Worm (Caenorhabditis elegans) whole organism, L4 larva: ENCODE measurements around the gene F02H6.3.
A peak's percentile ranks its signal among the peaks of the same experiment; 100 is the strongest.

ENCODE experiments used
- F10B5.3 ChIP-seq: sonication (generic microtip); optimal IDR thresholded peaks from 2 replicates; lab custom pipeline; 2016; ENCODE audit warnings: mild to moderate bottlenecking, missing genetic modification characterization, missing compliant biosample characterization
- F49E8.2 ChIP-seq: sonication (generic microtip); optimal IDR thresholded peaks from 2 replicates; lab custom pipeline; 2016; ENCODE audit warnings: missing compliant biosample characterization, mild to moderate bottlenecking, missing genetic modification characterization, borderline replicate concordance
- R02D3.7 ChIP-seq: fragments of 150-350 bp; sonication (generic microtip); optimal IDR thresholded peaks from 3 replicates; lab custom pipeline; 2014; ENCODE audit warnings: missing biosample characterization, missing genetic modification characterization
- Y75B8A.6 ChIP-seq: fragments of 200-800 bp; sonication (Bioruptor generic); IDR thresholded peaks from 2 replicates; pipeline ENCODE4 v1.3.6; 2022; ENCODE audit warnings: missing genetic modification reagents, missing genetic modification characterization, missing compliant biosample characterization
- ZK337.2 ChIP-seq: fragments of 200-800 bp; sonication (Bioruptor generic); IDR thresholded peaks from 2 replicates; pipeline ENCODE4 v1.3.6; 2022; ENCODE audit warnings: missing genetic modification reagents, missing genetic modification characterization, missing compliant biosample characterization
- aha-1 ChIP-seq: fragments of 150-350 bp; peaks from one replicate; lab custom pipeline; 2014; ENCODE audit warnings: missing biosample characterization, missing genetic modification characterization
- ama-1 ChIP-seq: fragments of 150-350 bp; optimal IDR thresholded peaks from 2 replicates; lab custom pipeline; 2014; ENCODE audit warnings: inconsistent platforms, mixed read lengths
- ceh-32 ChIP-seq: sonication (generic microtip); optimal IDR thresholded peaks from 2 replicates; lab custom pipeline; 2016; ENCODE audit warnings: mild to moderate bottlenecking, missing genetic modification characterization, missing compliant biosample characterization; ENCODE audit not compliant: poor library complexity
- ceh-62 ChIP-seq: sonication (generic microtip); optimal IDR thresholded peaks from 2 replicates; lab custom pipeline; 2017; ENCODE audit warnings: missing biosample characterization, missing genetic modification characterization
- cey-2 ChIP-seq: sonication (generic microtip); optimal IDR thresholded peaks from 3 replicates; lab custom pipeline; 2017; ENCODE audit warnings: missing genetic modification characterization, mild to moderate bottlenecking, missing compliant biosample characterization, antibody characterized with exemption, borderline replicate concordance; ENCODE audit not compliant: insufficient read depth
- ctbp-1 ChIP-seq: fragments of 200-800 bp; sonication (Bioruptor generic); IDR thresholded peaks from 2 replicates; pipeline ENCODE4 v1.3.6; 2022; ENCODE audit warnings: missing genetic modification reagents, missing genetic modification characterization, missing compliant biosample characterization
- daf-19 ChIP-seq: fragments of 200-800 bp; sonication (Bioruptor generic); conservative IDR thresholded peaks from 2 replicates; pipeline ENCODE4 v1.3.6; 2022; ENCODE audit warnings: missing genetic modification characterization, missing compliant biosample characterization
- daf-8 ChIP-seq: fragments of 200-800 bp; sonication (Bioruptor generic); IDR thresholded peaks from 2 replicates; pipeline ENCODE4 v1.3.6; 2022; ENCODE audit warnings: missing genetic modification characterization, missing compliant biosample characterization
- dmd-6 ChIP-seq: fragments of 200-800 bp; sonication (Bioruptor generic); IDR thresholded peaks from 2 replicates; pipeline ENCODE4 v1.3.6; 2022; ENCODE audit warnings: missing genetic modification reagents, missing genetic modification characterization, missing compliant biosample characterization
- dpl-1 ChIP-seq: fragments of 150-350 bp; optimal IDR thresholded peaks from 2 replicates; lab custom pipeline; 2014; ENCODE audit warnings: missing biosample characterization, missing genetic modification reagents, missing genetic modification characterization
- duxl-1 ChIP-seq: sonication (generic microtip); optimal IDR thresholded peaks from 2 replicates; lab custom pipeline; 2016; ENCODE audit warnings: mild to moderate bottlenecking, missing genetic modification characterization, moderate library complexity, missing compliant biosample characterization; ENCODE audit not compliant: poor library complexity
- egl-27 ChIP-seq: sonication (generic microtip); optimal IDR thresholded peaks from 3 replicates; lab custom pipeline; 2017; ENCODE audit warnings: missing biosample characterization, missing genetic modification reagents, missing genetic modification characterization
- egl-43 ChIP-seq: fragments of 200-800 bp; sonication (Bioruptor generic); IDR thresholded peaks from 2 replicates; pipeline ENCODE4 v1.3.6; 2022; ENCODE audit warnings: missing genetic modification reagents, missing genetic modification characterization, missing compliant biosample characterization
- fkh-10 ChIP-seq: fragments of 150-350 bp; optimal IDR thresholded peaks from 2 replicates; lab custom pipeline; 2014; ENCODE audit warnings: missing biosample characterization, missing genetic modification reagents, missing genetic modification characterization
- hlh-30 ChIP-seq: sonication (generic microtip); optimal IDR thresholded peaks from 2 replicates; lab custom pipeline; 2017; ENCODE audit warnings: antibody characterized with exemption, mild to moderate bottlenecking, missing genetic modification characterization, missing compliant biosample characterization; ENCODE audit not compliant: insufficient read depth
- hmg-1.1 ChIP-seq: fragments of 200-800 bp; sonication (Bioruptor generic); IDR thresholded peaks from 2 replicates; pipeline ENCODE4 v1.3.6; 2022; ENCODE audit warnings: missing genetic modification reagents, missing genetic modification characterization, missing compliant biosample characterization
- lin-15B ChIP-seq: fragments of 150-350 bp; sonication (generic microtip); optimal IDR thresholded peaks from 3 replicates; lab custom pipeline; 2014; ENCODE audit warnings: missing biosample characterization, missing genetic modification characterization
- lin-29 ChIP-seq: fragments of 200-800 bp; sonication (Bioruptor generic); IDR thresholded peaks from 2 replicates; pipeline ENCODE4 v1.3.6; 2022; ENCODE audit warnings: missing genetic modification reagents, missing genetic modification characterization, missing compliant biosample characterization
- lin-39 ChIP-seq: fragments of 150-350 bp; optimal IDR thresholded peaks from 2 replicates; lab custom pipeline; 2014; ENCODE audit warnings: missing biosample characterization, missing genetic modification reagents, missing genetic modification characterization
- madf-5 ChIP-seq, 2 experiments: fragments of 200-800 bp; sonication (Bioruptor generic); IDR thresholded peaks; 2 replicates each; pipeline ENCODE4 v1.3.6; 2022; ENCODE audit warnings: missing compliant biosample characterization in 2 of 2, missing genetic modification characterization in 2 of 2
- madf-9 ChIP-seq: fragments of 200-800 bp; sonication (Bioruptor generic); conservative IDR thresholded peaks from 2 replicates; pipeline ENCODE4 v1.3.6; 2022; ENCODE audit warnings: missing genetic modification reagents, missing genetic modification characterization, missing compliant biosample characterization
- mdt-29 ChIP-seq: fragments of 200-800 bp; sonication (Bioruptor generic); IDR thresholded peaks from 2 replicates; pipeline ENCODE4 v1.3.6; 2022; ENCODE audit warnings: missing genetic modification reagents, missing genetic modification characterization, missing compliant biosample characterization
- mep-1 ChIP-seq: fragments of 150-350 bp; sonication (generic microtip); optimal IDR thresholded peaks from 3 replicates; lab custom pipeline; 2014; ENCODE audit warnings: missing biosample characterization, missing genetic modification characterization
- mxl-3 ChIP-seq: fragments of 200-800 bp; sonication (Bioruptor generic); optimal IDR thresholded peaks from 2 replicates; lab custom pipeline; 2018; ENCODE audit warnings: mild to moderate bottlenecking, missing genetic modification characterization, missing compliant biosample characterization
- nhr-102 ChIP-seq: sonication (generic microtip); optimal IDR thresholded peaks from 2 replicates; lab custom pipeline; 2016; ENCODE audit warnings: mild to moderate bottlenecking, missing genetic modification characterization, moderate library complexity, missing compliant biosample characterization
- nhr-11 ChIP-seq: fragments of 150-350 bp; optimal IDR thresholded peaks from 2 replicates; lab custom pipeline; 2014; ENCODE audit warnings: missing biosample characterization, missing genetic modification characterization
- nhr-25 ChIP-seq: sonication (generic microtip); optimal IDR thresholded peaks from 2 replicates; lab custom pipeline; 2017; ENCODE audit warnings: missing genetic modification characterization, mild to moderate bottlenecking, missing compliant biosample characterization, antibody characterized with exemption, moderate library complexity, borderline replicate concordance; ENCODE audit not compliant: insufficient read depth
- nhr-42 ChIP-seq: fragments of 200-800 bp; sonication (Bioruptor generic); IDR thresholded peaks from 2 replicates; pipeline ENCODE4 v1.3.6; 2022; ENCODE audit warnings: missing genetic modification characterization, missing compliant biosample characterization
- nhr-76 ChIP-seq: fragments of 150-350 bp; optimal IDR thresholded peaks from 2 replicates; lab custom pipeline; 2014; ENCODE audit warnings: missing biosample characterization, missing genetic modification characterization
- nhr-77 ChIP-seq: fragments of 150-350 bp; optimal IDR thresholded peaks from 2 replicates; lab custom pipeline; 2014; ENCODE audit warnings: missing biosample characterization, missing genetic modification characterization
- pha-4 ChIP-seq, 2 experiments: fragments of 150-350 bp in 1 of 2; fragments of 200-800 bp in 1 of 2; sonication (Bioruptor generic) in 1 of 2; IDR thresholded peaks in 1 of 2; optimal IDR thresholded peaks in 1 of 2; 2 replicates each; pipeline versions ENCODE4 v1.3.6 to Lab custom; 2014 to 2022; ENCODE audit warnings: missing genetic modification characterization in 2 of 2, missing genetic modification reagents in 2 of 2, missing biosample characterization in 1 of 2, missing compliant biosample characterization in 1 of 2
- pqm-1 ChIP-seq: sonication (generic microtip); optimal IDR thresholded peaks from 2 replicates; lab custom pipeline; 2017; ENCODE audit warnings: missing biosample characterization, missing genetic modification characterization
- saeg-2 ChIP-seq: fragments of 200-800 bp; sonication (Bioruptor generic); IDR thresholded peaks from 2 replicates; pipeline ENCODE4 v1.3.6; 2022; ENCODE audit warnings: missing genetic modification reagents, missing genetic modification characterization, missing compliant biosample characterization
- sdz-12 ChIP-seq: fragments of 200-800 bp; sonication (Bioruptor generic); optimal IDR thresholded peaks from 2 replicates; lab custom pipeline; 2018; ENCODE audit warnings: mild to moderate bottlenecking, missing genetic modification characterization, missing compliant biosample characterization
- set-16 ChIP-seq: fragments of 200-800 bp; sonication (Bioruptor generic); IDR thresholded peaks from 2 replicates; pipeline ENCODE4 v1.3.6; 2022; ENCODE audit warnings: missing genetic modification reagents, missing genetic modification characterization, missing compliant biosample characterization
- snpc-4 ChIP-seq: fragments of 150-350 bp; optimal IDR thresholded peaks from 2 replicates; lab custom pipeline; 2014; ENCODE audit warnings: missing biosample characterization, missing genetic modification characterization
- spr-1 ChIP-seq: sonication (generic microtip); optimal IDR thresholded peaks from 2 replicates; lab custom pipeline; 2016; ENCODE audit warnings: mild to moderate bottlenecking, missing genetic modification characterization, missing compliant biosample characterization
- spr-3 ChIP-seq: fragments of 200-800 bp; sonication (Bioruptor generic); optimal IDR thresholded peaks from 2 replicates; lab custom pipeline; 2018; ENCODE audit warnings: mild to moderate bottlenecking, missing genetic modification characterization, missing compliant biosample characterization
- tra-1 ChIP-seq: fragments of 200-800 bp; sonication (Bioruptor generic); IDR thresholded peaks from 2 replicates; pipeline ENCODE4 v1.3.6; 2022; ENCODE audit warnings: missing genetic modification reagents, missing genetic modification characterization, missing compliant biosample characterization
- unc-62 ChIP-seq, 3 experiments: fragments of 150-350 bp in 1 of 3; sonication (generic microtip); optimal IDR thresholded peaks in 2 of 3; peaks in 1 of 3; 1 replicate in 1 of 3; 2 replicates in 2 of 3; lab custom pipeline; 2014 to 2017; ENCODE audit warnings: missing biosample characterization in 3 of 3, missing genetic modification characterization in 3 of 3, missing genetic modification reagents in 3 of 3, missing genotype in 1 of 3
- zfp-2 ChIP-seq: sonication (generic microtip); optimal IDR thresholded peaks from 2 replicates; lab custom pipeline; 2016; ENCODE audit warnings: mild to moderate bottlenecking, missing genetic modification characterization, missing compliant biosample characterization
- zfp-3 ChIP-seq: fragments of 200-800 bp; sonication (Bioruptor generic); conservative IDR thresholded peaks from 2 replicates; pipeline ENCODE4 v1.3.6; 2022; ENCODE audit warnings: missing genetic modification reagents, missing genetic modification characterization, missing compliant biosample characterization
- zip-2 ChIP-seq: fragments of 150-350 bp; optimal IDR thresholded peaks from 2 replicates; lab custom pipeline; 2014; ENCODE audit warnings: missing biosample characterization, missing genetic modification characterization
- ztf-7 ChIP-seq: fragments of 150-350 bp; optimal IDR thresholded peaks from 2 replicates; lab custom pipeline; 2014; ENCODE audit warnings: missing biosample characterization, missing genetic modification characterization

Gene F02H6.3

ce11 chrIV:14224912-14225311 is 21.7 kb downstream of the F02H6.3 start (continued):
- TF ChIP-seq madf-9 (GFP tag; lab: Robert Waterston, UW) (peak; percentile 86), unc-62 (GFP tag; optimal IDR thresholded peaks at IDR 0.05 in 1 of 2; lab: Kevin White, UChicago) (peak in 1 of 2 experiments; percentile 20), unc-62 (tag; optimal IDR thresholded peaks at IDR 0.05; lab: Kevin White, UChicago) (no peak), Y75B8A.6 (peak; percentile 83; the same call in 1 of the 2 replicates), madf-5 (GFP tag; IDR thresholded peaks at IDR 0.05; lab: Robert Waterston, UW) (peak in 1 of 2 experiments; percentile 83; a peak in 2 of 4 replicates), nhr-42 (GFP tag; lab: Robert Waterston, UW) (peak; percentile 59; the same call in 1 of the 2 replicates), mep-1 (tag; lab: Kevin White, UChicago) (no peak), lin-15B (tag; lab: Kevin White, UChicago) (no peak), lin-39 (tag; lab: Kevin White, UChicago) (no peak), zfp-2 (tag; lab: Kevin White, UChicago) (no peak), saeg-2 (GFP tag; lab: Robert Waterston, UW) (no peak), ZK337.2 (peak; percentile 62; the same call in 1 of the 2 replicates), F10B5.3 (tag; lab: Kevin White, UChicago) (no peak), lin-29 (0 out of 2 replicates have a peak, but pooled peaks have one; percentile 16), ztf-7 (peak; percentile 76), mxl-3 (GFP tag; lab: Kevin White, UChicago) (peak; percentile 34), nhr-76 (tag; lab: Kevin White, UChicago) (no peak), spr-1 (tag; lab: Kevin White, UChicago) (peak; percentile 67), aha-1 (tag; lab: Kevin White, UChicago) (peak; percentile 92), daf-19 (peak; percentile 82), tra-1 (GFP tag; lab: Robert Waterston, UW) (peak; percentile 74; the same call in 1 of the 2 replicates), duxl-1 (tag; lab: Kevin White, UChicago) (no peak), nhr-77 (no peak), daf-8 (GFP tag; lab: Robert Waterston, UW) (no peak), ceh-62 (tag; lab: Kevin White, UChicago) (no peak), spr-3 (GFP tag; lab: Kevin White, UChicago) (no peak), hmg-1.1 (no peak; the same call in 1 of the 2 replicates), egl-43 (GFP tag; lab: Robert Waterston, UW) (no peak), mdt-29 (GFP tag; lab: Robert Waterston, UW) (peak; percentile 82; the same call in 1 of the 2 replicates), cey-2 (tag; lab: Kevin White, UChicago) (no peak), sdz-12 (GFP tag; lab: Kevin White, UChicago) (peak; percentile 5), snpc-4 (tag; lab: Kevin White, UChicago) (peak; percentile 49), hlh-30 (tag; lab: Kevin White, UChicago) (no peak), zfp-3 (no peak), dpl-1 (GFP tag; lab: Kevin White, UChicago) (peak; percentile 21), F49E8.2 (tag; lab: Kevin White, UChicago) (peak; percentile 80), pha-4 (GFP tag; IDR thresholded peaks at IDR 0.05; lab: Robert Waterston, UW) (peak; percentile 80; the same call in 1 of the 2 replicates), pha-4 (tag; optimal IDR thresholded peaks at IDR 0.05; lab: Kevin White, UChicago) (no peak), fkh-10 (GFP tag; lab: Kevin White, UChicago) (no peak), ctbp-1 (no peak; the same call in 1 of the 2 replicates), nhr-102 (tag; lab: Kevin White, UChicago) (peak; percentile 60), set-16 (GFP tag; lab: Robert Waterston, UW) (no peak), nhr-11 (tag; lab: Kevin White, UChicago) (no peak), egl-27 (tag; lab: Kevin White, UChicago) (no peak), nhr-25 (tag; lab: Kevin White, UChicago) (no peak), zip-2 (tag; lab: Kevin White, UChicago) (peak; percentile 19), ama-1 (lab: Kevin White, UChicago) (no peak), R02D3.7 (tag; lab: Kevin White, UChicago) (no peak), pqm-1 (tag; lab: Kevin White, UChicago) (no peak), dmd-6 (no peak), ceh-32 (tag; lab: Kevin White, UChicago) (no peak)
